Fruit fly (Drosophila melanogaster) whole organism, embryonic: ENCODE data around the gene CG10195.

ENCODE experiments used
- Aef1 ChIP-seq: fragments of 200-800 bp; sonication (Bioruptor generic); IDR thresholded peaks from 3 replicates; pipeline ENCODE4 v1.3.6; 2022; ENCODE audit warnings: missing biosample characterization, missing genetic modification characterization
- BEAF-32 ChIP-seq: fragments of 200-800 bp; sonication (Bioruptor generic); optimal IDR thresholded peaks from 3 replicates; lab custom pipeline; 2017; ENCODE audit warnings: missing biosample characterization, missing genetic modification characterization, mild to moderate bottlenecking, moderate library complexity, missing genetic modification reagents
- Bgb ChIP-seq: fragments of 200-800 bp; sonication (Bioruptor generic); IDR thresholded peaks from 2 replicates; pipeline ENCODE4 v1.3.6; 2022; ENCODE audit warnings: missing biosample characterization, missing genetic modification characterization; ENCODE audit not compliant: partially characterized antibody
- CG12236 ChIP-seq: fragments of 200-800 bp; sonication (Bioruptor generic); optimal IDR thresholded peaks from 2 replicates; lab custom pipeline; 2016; ENCODE audit warnings: missing biosample characterization, missing genetic modification characterization
- CG12942 ChIP-seq: fragments of 200-800 bp; sonication (Bioruptor generic); optimal IDR thresholded peaks from 3 replicates; lab custom pipeline; 2016; ENCODE audit warnings: missing biosample characterization, missing genetic modification characterization
- CG13287 ChIP-seq: fragments of 200-800 bp; sonication (Bioruptor generic); IDR thresholded peaks from 2 replicates; pipeline ENCODE4 v1.3.6; 2022; ENCODE audit warnings: missing biosample characterization, missing genetic modification characterization; ENCODE audit not compliant: partially characterized antibody
- CG14860 ChIP-seq: fragments of 200-800 bp; sonication (Bioruptor generic); IDR thresholded peaks from 3 replicates; pipeline ENCODE4 v1.3.6; 2022; ENCODE audit warnings: missing biosample characterization, missing genetic modification characterization; ENCODE audit not compliant: partially characterized antibody
- CG15011 ChIP-seq: fragments of 200-800 bp; sonication (Bioruptor generic); optimal IDR thresholded peaks from 3 replicates; lab custom pipeline; 2018; ENCODE audit warnings: missing biosample characterization, mild to moderate bottlenecking, missing genetic modification characterization
- CG2116 ChIP-seq: fragments of 200-800 bp; sonication (Bioruptor generic); optimal IDR thresholded peaks from 3 replicates; lab custom pipeline; 2018; ENCODE audit warnings: missing biosample characterization, mild to moderate bottlenecking, missing genetic modification characterization
- CG34224 ChIP-seq: fragments of 200-800 bp; sonication (Bioruptor generic); IDR thresholded peaks from 3 replicates; pipeline ENCODE4 v1.3.6; 2022; ENCODE audit warnings: missing biosample characterization, missing genetic modification characterization; ENCODE audit not compliant: partially characterized antibody
- Dll ChIP-seq: fragments of 200-800 bp; sonication (Bioruptor generic); IDR thresholded peaks from 4 replicates; pipeline ENCODE4 v1.3.6; 2022; ENCODE audit warnings: missing biosample characterization, missing genetic modification characterization; ENCODE audit not compliant: partially characterized antibody
- Doc3 ChIP-seq: fragments of 200-800 bp; sonication (Bioruptor generic); IDR thresholded peaks from 3 replicates; pipeline ENCODE4 v1.3.6; 2022; ENCODE audit warnings: missing biosample characterization, missing genetic modification characterization; ENCODE audit not compliant: partially characterized antibody
- Dp ChIP-seq: fragments of 200-800 bp; sonication (Bioruptor generic); optimal IDR thresholded peaks from 2 replicates; lab custom pipeline; 2018; ENCODE audit warnings: missing biosample characterization, mild to moderate bottlenecking, missing genetic modification characterization, moderate library complexity
- Dref ChIP-seq: fragments of 200-800 bp; sonication (Bioruptor generic); IDR thresholded peaks from 2 replicates; pipeline ENCODE4 v1.3.6; 2022; ENCODE audit warnings: missing biosample characterization, missing genetic modification characterization
- E2f2 ChIP-seq: fragments of 200-800 bp; sonication (Bioruptor generic); IDR thresholded peaks from 2 replicates; pipeline ENCODE4 v1.3.6; 2022; ENCODE audit warnings: missing biosample characterization, missing genetic modification characterization
- HLH4C ChIP-seq: fragments of 200-800 bp; sonication (Bioruptor generic); IDR thresholded peaks from 3 replicates; pipeline ENCODE4 v1.3.6; 2022; ENCODE audit warnings: missing biosample characterization, missing genetic modification characterization; ENCODE audit not compliant: partially characterized antibody
- HmgD ChIP-seq: fragments of 200-800 bp; sonication (Bioruptor generic); optimal IDR thresholded peaks from 3 replicates; lab custom pipeline; 2016; ENCODE audit warnings: missing biosample characterization, missing genetic modification characterization
- MBD-R2 ChIP-seq: fragments of 200-800 bp; sonication (Bioruptor generic); IDR thresholded peaks from 2 replicates; pipeline ENCODE4 v1.3.6; 2022; ENCODE audit warnings: missing biosample characterization, missing genetic modification characterization
- Opbp ChIP-seq: fragments of 200-800 bp; sonication (Bioruptor generic); IDR thresholded peaks from 3 replicates; pipeline ENCODE4 v1.3.6; 2022; ENCODE audit warnings: missing biosample characterization, missing genetic modification characterization; ENCODE audit not compliant: partially characterized antibody
- Scr ChIP-seq: fragments of 200-800 bp; sonication (Bioruptor generic); IDR thresholded peaks from 2 replicates; pipeline ENCODE4 v1.3.6; 2022; ENCODE audit warnings: missing biosample characterization, missing genetic modification characterization; ENCODE audit not compliant: partially characterized antibody
- Sry-δ ChIP-seq: fragments of 200-800 bp; sonication (Bioruptor generic); optimal IDR thresholded peaks from 2 replicates; lab custom pipeline; 2016; ENCODE audit warnings: missing biosample characterization, missing genetic modification characterization
- amos ChIP-seq: fragments of 200-800 bp; sonication (Bioruptor generic); IDR thresholded peaks from 2 replicates; pipeline ENCODE4 v1.3.6; 2022; ENCODE audit warnings: missing biosample characterization, missing genetic modification characterization; ENCODE audit not compliant: partially characterized antibody
- ato ChIP-seq: fragments of 200-800 bp; sonication (Bioruptor generic); IDR thresholded peaks from 2 replicates; pipeline ENCODE4 v1.3.6; 2022; ENCODE audit warnings: missing biosample characterization, missing genetic modification characterization; ENCODE audit not compliant: partially characterized antibody
- bbx ChIP-seq: fragments of 200-800 bp; sonication (Bioruptor generic); IDR thresholded peaks from 2 replicates; pipeline ENCODE4 v1.3.6; 2022; ENCODE audit warnings: missing biosample characterization, missing genetic modification characterization; ENCODE audit not compliant: partially characterized antibody
- crp ChIP-seq, 2 experiments: fragments of 200-800 bp; sonication (Bioruptor generic); optimal IDR thresholded peaks; 2 replicates in 1 of 2; 3 replicates in 1 of 2; lab custom pipeline; 2017; ENCODE audit warnings: missing biosample characterization in 2 of 2, missing genetic modification characterization in 2 of 2, mild to moderate bottlenecking in 1 of 2, moderate library complexity in 1 of 2
- grn ChIP-seq: fragments of 200-800 bp; sonication (Bioruptor generic); optimal IDR thresholded peaks from 3 replicates; lab custom pipeline; 2017; ENCODE audit warnings: missing biosample characterization, missing genetic modification characterization
- hbn ChIP-seq: fragments of 200-800 bp; sonication (Bioruptor generic); IDR thresholded peaks from 2 replicates; pipeline ENCODE4 v1.3.6; 2022; ENCODE audit warnings: missing biosample characterization, missing genetic modification characterization; ENCODE audit not compliant: partially characterized antibody
- kah ChIP-seq: fragments of 200-800 bp; sonication (Bioruptor generic); optimal IDR thresholded peaks from 2 replicates; lab custom pipeline; 2018; ENCODE audit warnings: missing biosample characterization, mild to moderate bottlenecking, missing genetic modification characterization
- mld ChIP-seq: fragments of 200-800 bp; sonication (Bioruptor generic); IDR thresholded peaks from 3 replicates; pipeline ENCODE4 v1.3.6; 2022; ENCODE audit warnings: missing biosample characterization, missing genetic modification characterization; ENCODE audit not compliant: partially characterized antibody
- nerfin-2 ChIP-seq: fragments of 200-800 bp; sonication (Bioruptor generic); IDR thresholded peaks from 2 replicates; pipeline ENCODE4 v1.3.6; 2022; ENCODE audit warnings: missing biosample characterization, missing genetic modification characterization; ENCODE audit not compliant: partially characterized antibody
- pzg ChIP-seq: fragments of 200-800 bp; sonication (Bioruptor generic); optimal IDR thresholded peaks from 3 replicates; lab custom pipeline; 2018; ENCODE audit warnings: missing biosample characterization, mild to moderate bottlenecking, missing genetic modification characterization, moderate library complexity
- sisA ChIP-seq: fragments of 200-800 bp; sonication (Bioruptor generic); IDR thresholded peaks from 2 replicates; pipeline ENCODE4 v1.3.6; 2022; ENCODE audit warnings: missing biosample characterization, missing genetic modification characterization
- sna ChIP-seq: fragments of 200-800 bp; sonication (Bioruptor generic); IDR thresholded peaks from 2 replicates; pipeline ENCODE4 v1.3.6; 2022; ENCODE audit warnings: missing biosample characterization, missing genetic modification characterization; ENCODE audit not compliant: partially characterized antibody
- tna ChIP-seq: fragments of 200-800 bp; sonication (Bioruptor generic); IDR thresholded peaks from 2 replicates; pipeline ENCODE4 v1.3.6; 2022; ENCODE audit warnings: missing biosample characterization, missing genetic modification characterization; ENCODE audit not compliant: partially characterized antibody
- vnd ChIP-seq: fragments of 200-800 bp; sonication (Bioruptor generic); IDR thresholded peaks from 3 replicates; pipeline ENCODE4 v1.3.6; 2022; ENCODE audit warnings: missing biosample characterization, missing genetic modification characterization; ENCODE audit not compliant: partially characterized antibody
- zen2 ChIP-seq: fragments of 200-800 bp; sonication (Bioruptor generic); IDR thresholded peaks from 3 replicates; pipeline ENCODE4 v1.3.6; 2022; ENCODE audit warnings: missing biosample characterization, missing genetic modification characterization; ENCODE audit not compliant: partially characterized antibody

The CG10195 gene

dm6 chr2L:19484539-19484938 is at the start of gene CG10195, which contains the start of gene CG13084:
Gene CG10195 (minus strand): TSS chr2L:19484705.
Gene CG13084 (plus strand): TSS chr2L:19484930.
- TF ChIP-seq Dp (peak; percentile 80), vnd (GFP tag; lab: Robert Waterston, UW) (0 out of 3 replicates have a peak, but pooled peaks have one; percentile 20), HmgD (no peak), CG13287 (GFP tag; lab: Robert Waterston, UW) (peak; percentile 64), ato (0 out of 2 replicates have a peak, but pooled peaks have one; percentile 34), Aef1 (no peak), Dref (GFP tag; lab: Robert Waterston, UW) (peak; percentile 70), CG12236 (GFP tag; lab: Kevin White, UChicago) (no peak), MBD-R2 (GFP tag; lab: Robert Waterston, UW) (peak; percentile 18; the same call in 1 of the 2 replicates), zen2 (GFP tag; lab: Robert Waterston, UW) (peak; percentile 42; the same call in 1 of the 3 replicates), Scr (GFP tag; lab: Robert Waterston, UW) (0 out of 2 replicates have a peak, but pooled peaks have one; percentile 24), tna (GFP tag; lab: Robert Waterston, UW) (0 out of 2 replicates have a peak, but pooled peaks have one; percentile 54), kah (GFP tag; lab: Kevin White, UChicago) (peak; percentile 3), mld (GFP tag; lab: Robert Waterston, UW) (no peak), bbx (GFP tag; lab: Robert Waterston, UW) (peak; percentile 62; the same call in 1 of the 2 replicates), CG14860 (GFP tag; lab: Robert Waterston, UW) (peak; percentile 52; the same call in 2 of the 3 replicates), Sry-δ (GFP tag; lab: Kevin White, UChicago) (peak; percentile 10), sisA (GFP tag; lab: Robert Waterston, UW) (no peak), BEAF-32 (GFP tag; lab: Kevin White, UChicago) (peak; percentile 14), E2f2 (GFP tag; lab: Robert Waterston, UW) (peak; percentile 91), grn (GFP tag; lab: Kevin White, UChicago) (no peak), sna (GFP tag; lab: Robert Waterston, UW) (peak; percentile 74), CG34224 (GFP tag; lab: Robert Waterston, UW) (peak; percentile 64), Bgb (GFP tag; lab: Robert Waterston, UW) (peak; percentile 27; the same call in 1 of the 2 replicates), hbn (GFP tag; lab: Robert Waterston, UW) (peak; percentile 31; the same call in 1 of the 2 replicates), CG12942 (no peak), HLH4C (GFP tag; lab: Robert Waterston, UW) (peak; percentile 15; the same call in 1 of the 3 replicates), amos (GFP tag; lab: Robert Waterston, UW) (peak; percentile 28; the same call in 1 of the 2 replicates), nerfin-2 (GFP tag; lab: Robert Waterston, UW) (0 out of 2 replicates have a peak, but pooled peaks have one; percentile 35), Opbp (peak; percentile 32; the same call in 1 of the 3 replicates), CG15011 (GFP tag; lab: Kevin White, UChicago) (no peak), pzg (GFP tag; lab: Kevin White, UChicago) (peak; percentile 15), Doc3 (GFP tag; lab: Robert Waterston, UW) (peak; percentile 44; the same call in 2 of the 3 replicates), crp (GFP tag; optimal IDR thresholded peaks at IDR 0.05; lab: Kevin White, UChicago) (peak in 1 of 2 experiments; percentile 81), Dll (GFP tag; lab: Robert Waterston, UW) (peak; percentile 63; the same call in 3 of the 4 replicates), CG2116 (GFP tag; lab: Kevin White, UChicago) (peak; percentile 53)
